Worm (Caenorhabditis elegans): ENCODE measurements around the gene ensh-1.

The ensh-1 gene

DNA sequence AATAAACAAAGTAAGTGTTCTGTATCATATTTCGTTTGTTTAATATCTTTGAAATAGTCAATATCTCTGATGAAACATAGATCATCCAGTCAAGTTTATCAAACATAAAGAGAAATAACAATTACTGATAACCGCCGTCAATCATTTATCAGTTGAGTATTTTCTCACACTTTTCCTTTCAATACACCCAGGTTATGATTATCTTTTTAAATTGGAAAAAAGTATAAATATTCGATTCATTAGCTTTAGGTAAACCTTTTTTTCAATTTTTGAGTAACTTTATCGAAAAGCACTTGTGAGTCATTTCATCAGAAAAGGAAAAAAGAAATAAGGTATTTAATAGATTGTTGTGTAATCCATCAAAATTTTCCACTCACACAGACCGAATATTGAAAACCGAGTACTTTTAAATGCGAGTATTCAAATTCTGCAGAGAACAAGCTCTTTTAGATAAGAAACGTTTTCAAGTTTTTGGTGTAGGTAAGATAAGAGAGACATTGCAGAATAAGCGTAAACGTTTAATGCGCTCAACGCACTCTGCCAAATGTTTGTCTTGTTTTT, 13.7 kb upstream of the ensh-1 start:
- TF ChIP-seq him-1 (tag; optimal IDR thresholded peaks at IDR 0.05): no peak
- TF ChIP-seq W03F9.2 (tag; optimal IDR thresholded peaks at IDR 0.05): no peak
- no peak for TF ChIP-seq dao-5 (tag; optimal IDR thresholded peaks at IDR 0.05)

DNA sequence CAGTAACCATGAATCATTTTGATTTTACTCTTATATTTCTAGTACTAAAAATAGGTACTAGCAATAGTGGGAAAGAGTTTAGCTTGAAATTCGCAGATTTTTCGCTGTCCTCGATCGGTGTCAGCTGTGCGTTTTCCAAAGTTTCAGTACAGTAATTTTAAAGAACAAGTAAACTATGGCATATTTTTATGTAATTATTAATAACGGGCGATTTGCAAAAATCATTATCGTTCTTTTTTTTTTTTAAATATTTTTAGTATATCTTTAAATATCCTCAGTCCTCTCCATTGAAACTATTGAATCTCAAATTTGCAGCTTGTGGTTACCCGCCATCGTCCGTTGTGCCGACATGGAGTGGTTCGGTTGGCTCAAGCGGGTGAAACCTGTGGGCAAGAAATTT, 12.4 kb upstream of the ensh-1 start, which contains the start of gene C13E3.1:
Gene C13E3.1 (plus strand): TSS at position 301 of the 400 bp plus-strand sequence.
- TF ChIP-seq him-1 (tag; optimal IDR thresholded peaks at IDR 0.05) (no peak), W03F9.2 (tag; optimal IDR thresholded peaks at IDR 0.05) (no peak), dao-5 (tag; optimal IDR thresholded peaks at IDR 0.05) (no peak)

DNA sequence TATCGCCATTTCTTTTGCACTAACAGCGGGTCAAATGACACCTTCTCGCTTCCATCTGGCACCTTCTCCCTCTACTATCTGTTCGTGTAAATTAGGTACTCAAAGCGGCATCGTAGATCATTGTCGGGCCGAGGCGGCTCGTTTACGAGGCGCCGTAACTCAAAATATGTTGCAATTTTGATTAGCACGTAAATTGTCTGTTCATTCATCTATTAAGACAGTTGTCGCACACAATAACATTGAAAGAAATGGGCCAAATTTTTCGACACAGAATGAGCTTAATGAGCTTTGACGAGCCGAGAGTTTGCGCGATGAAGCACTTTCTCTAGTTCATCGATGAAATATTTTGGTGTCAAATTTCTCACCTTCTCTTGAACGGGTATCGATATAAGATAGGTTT, 2.3 kb upstream of the ensh-1 start:
- TF ChIP-seq him-1 (tag; optimal IDR thresholded peaks at IDR 0.05) (no peak), dao-5 (tag; optimal IDR thresholded peaks at IDR 0.05) (no peak), W03F9.2 (tag; optimal IDR thresholded peaks at IDR 0.05) (no peak)

DNA sequence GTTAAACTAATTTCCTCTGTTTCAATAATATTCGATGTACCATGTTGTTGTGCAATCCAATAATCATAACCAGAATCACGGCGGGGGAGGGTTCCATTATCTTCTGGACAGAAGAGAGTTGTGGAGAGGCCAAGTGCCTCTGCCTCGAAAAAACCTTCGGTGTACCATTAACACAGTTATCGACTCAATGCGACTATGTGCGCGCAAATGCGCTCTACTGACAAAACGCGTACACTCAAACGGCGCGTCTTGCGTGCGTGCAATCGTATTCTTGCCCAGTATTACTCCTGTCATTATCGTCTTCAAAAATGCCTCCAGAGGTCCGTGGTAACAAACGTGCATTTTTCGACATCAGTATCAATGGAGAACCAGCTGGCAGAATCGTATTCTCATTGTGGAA, 5.9 kb downstream of the ensh-1 start, which contains the start of gene cyn-8:
Gene cyn-8 (plus strand): TSS at position 217 of the 400 bp plus-strand sequence.
- TF ChIP-seq dao-5 (tag; optimal IDR thresholded peaks at IDR 0.05) (no peak), W03F9.2 (tag; optimal IDR thresholded peaks at IDR 0.05) (no peak), him-1 (tag; optimal IDR thresholded peaks at IDR 0.05) (no peak)

DNA sequence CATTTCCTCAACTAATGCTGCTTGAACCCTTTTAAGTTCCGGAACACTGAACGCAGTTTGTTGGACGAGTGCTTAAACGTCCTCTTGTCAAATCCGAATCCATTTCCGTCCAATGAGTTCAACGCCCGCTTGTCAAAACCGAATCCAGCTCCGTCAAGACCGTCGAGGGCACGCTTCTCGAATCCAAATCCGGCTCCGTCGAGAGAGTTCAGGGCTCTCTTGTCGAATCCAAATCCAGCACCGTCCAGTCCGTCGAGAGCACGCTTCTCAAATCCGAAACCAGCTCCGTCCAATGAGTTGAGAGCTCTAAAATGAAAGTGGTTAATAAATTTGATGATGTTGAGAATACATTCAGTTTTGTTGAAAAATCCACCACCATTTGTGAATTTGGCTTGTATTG, 12.5 kb downstream of the ensh-1 start:
- TF ChIP-seq dao-5 (tag; optimal IDR thresholded peaks at IDR 0.05) (no peak), him-1 (tag; optimal IDR thresholded peaks at IDR 0.05) (no peak), W03F9.2 (tag; optimal IDR thresholded peaks at IDR 0.05) (no peak)

DNA sequence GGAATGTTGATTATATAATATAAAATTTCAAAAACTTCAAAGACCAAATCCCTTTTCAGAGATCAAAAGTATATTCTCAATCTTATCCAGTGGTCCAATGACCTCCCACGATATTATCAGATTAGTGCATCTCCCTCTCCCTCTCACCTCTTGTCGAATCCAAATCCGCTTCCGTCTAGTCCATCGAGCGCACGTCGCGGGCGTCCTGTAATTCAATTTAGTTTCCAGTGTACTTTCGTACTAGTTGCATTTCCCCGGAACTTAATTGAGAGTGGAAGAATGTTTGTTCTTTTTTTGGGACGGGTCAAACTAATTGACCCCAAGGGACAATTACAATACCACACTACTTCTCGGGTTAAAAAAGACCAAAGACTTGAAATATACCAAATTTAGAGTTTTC, 13.6 kb downstream of the ensh-1 start:
- TF ChIP-seq W03F9.2 (tag; optimal IDR thresholded peaks at IDR 0.05): no peak
- TF ChIP-seq him-1 (tag; optimal IDR thresholded peaks at IDR 0.05): no peak
- no peak for TF ChIP-seq dao-5 (tag; optimal IDR thresholded peaks at IDR 0.05)

DNA sequence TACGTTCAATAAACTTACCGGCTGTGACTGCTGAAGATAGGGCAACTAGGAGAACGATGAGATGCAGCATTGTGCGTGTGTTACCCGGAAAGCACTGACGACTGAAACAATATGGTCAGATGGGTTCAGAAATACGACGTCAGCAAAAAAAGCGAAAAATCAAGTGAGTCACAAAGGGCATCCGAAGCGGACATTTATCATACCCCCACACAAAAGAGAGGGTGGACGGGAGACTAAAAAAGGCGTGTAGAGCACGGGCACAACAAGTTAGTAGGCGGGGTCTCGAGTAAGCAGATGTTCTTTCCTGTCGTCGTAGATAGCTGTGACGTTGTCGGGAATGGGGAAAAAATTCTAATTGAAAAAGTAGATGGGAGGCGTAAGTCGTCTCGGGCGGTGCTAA, 14.1 kb downstream of the ensh-1 start, which contains the start of gene nlp-14:
Gene nlp-14 (minus strand): TSS at position 101 of the 400 bp plus-strand sequence.
- no peak for TF ChIP-seq him-1 (tag; optimal IDR thresholded peaks at IDR 0.05)
- no peak for TF ChIP-seq dao-5 (tag; optimal IDR thresholded peaks at IDR 0.05)
- TF ChIP-seq W03F9.2 (tag; optimal IDR thresholded peaks at IDR 0.05): no peak

DNA sequence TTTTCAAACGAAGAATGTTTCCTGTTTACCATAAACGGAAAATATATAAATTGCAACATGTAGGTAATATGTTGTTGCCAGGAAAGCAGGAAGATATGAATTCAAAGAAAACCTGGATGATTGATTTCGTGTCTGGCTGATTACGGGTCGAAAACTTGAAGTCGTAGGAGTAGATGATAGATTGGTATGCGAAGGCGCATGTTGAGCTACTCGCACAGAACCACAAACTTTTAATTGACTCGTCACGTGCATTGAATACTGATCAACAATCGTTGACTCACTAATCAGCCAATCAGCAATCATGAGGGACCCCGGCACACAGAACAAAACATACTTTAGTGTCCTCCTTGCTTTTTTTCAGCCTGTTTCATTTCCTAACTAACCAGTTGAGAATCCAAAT, 16.0 kb downstream of the ensh-1 start:
- TF ChIP-seq him-1 (tag; optimal IDR thresholded peaks at IDR 0.05) (no peak), dao-5 (tag; optimal IDR thresholded peaks at IDR 0.05) (no peak), W03F9.2 (tag; optimal IDR thresholded peaks at IDR 0.05) (no peak)

DNA sequence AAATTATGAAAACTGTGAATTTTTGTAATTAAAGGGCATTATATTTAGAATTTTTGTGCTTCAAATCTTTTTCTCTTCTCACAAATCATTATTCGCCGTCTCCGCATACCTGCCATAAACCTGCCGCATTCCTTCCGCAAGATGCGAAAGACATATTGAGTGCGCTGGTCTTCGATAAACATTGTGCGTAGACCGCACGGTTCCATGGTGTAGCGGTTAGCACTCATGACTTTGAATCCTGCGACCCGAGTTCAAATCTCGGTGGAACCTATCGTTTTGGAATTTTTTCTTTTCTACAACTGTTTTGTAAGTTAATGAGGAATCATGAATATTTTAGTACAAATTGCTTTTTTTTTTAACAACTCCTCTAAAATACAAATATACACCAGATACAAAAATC, 20.3 kb downstream of the ensh-1 start:
- TF ChIP-seq dao-5 (tag; optimal IDR thresholded peaks at IDR 0.05) (no peak), W03F9.2 (tag; optimal IDR thresholded peaks at IDR 0.05) (no peak), him-1 (tag; optimal IDR thresholded peaks at IDR 0.05) (no peak)

DNA sequence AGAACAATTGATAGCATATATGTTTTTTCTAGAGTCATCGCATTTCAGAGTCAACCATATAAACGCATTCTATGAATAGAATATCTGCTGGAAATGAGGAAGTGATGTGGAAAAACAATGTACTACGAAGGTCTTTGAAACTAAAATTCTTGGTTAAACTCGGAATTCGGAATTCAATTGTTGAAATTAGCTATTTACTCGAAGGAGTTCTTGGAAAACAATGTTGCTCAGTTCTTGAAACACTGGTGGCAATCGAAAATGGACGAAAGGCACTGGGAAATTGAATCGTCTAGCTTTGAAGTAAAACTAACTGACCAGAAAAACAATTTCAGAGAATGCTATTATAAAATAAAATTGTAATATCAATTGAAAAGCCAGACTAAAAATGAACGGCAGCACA, 21.2 kb downstream of the ensh-1 start:
- TF ChIP-seq dao-5 (tag; optimal IDR thresholded peaks at IDR 0.05) (no peak), him-1 (tag; optimal IDR thresholded peaks at IDR 0.05) (no peak), W03F9.2 (tag; optimal IDR thresholded peaks at IDR 0.05) (no peak)

DNA sequence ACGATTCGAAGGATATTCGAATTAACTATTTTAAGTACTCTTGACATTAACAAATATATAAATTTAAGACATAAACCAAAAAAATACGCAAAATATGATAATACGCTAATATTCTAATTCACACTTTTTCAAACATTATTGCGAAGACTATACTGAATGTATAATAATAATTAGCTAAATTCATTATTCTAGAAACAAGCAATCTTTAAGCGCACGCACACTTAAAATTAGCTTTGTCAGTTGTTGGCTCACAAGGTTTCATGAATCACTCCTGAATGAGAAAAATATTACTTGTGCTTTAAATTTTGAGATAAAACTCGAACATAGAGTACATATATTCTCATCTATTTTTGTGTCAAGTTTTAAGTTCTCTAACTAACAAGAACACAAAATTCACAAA, 21.7 kb downstream of the ensh-1 start:
- no peak for TF ChIP-seq him-1 (tag; optimal IDR thresholded peaks at IDR 0.05)

DNA sequence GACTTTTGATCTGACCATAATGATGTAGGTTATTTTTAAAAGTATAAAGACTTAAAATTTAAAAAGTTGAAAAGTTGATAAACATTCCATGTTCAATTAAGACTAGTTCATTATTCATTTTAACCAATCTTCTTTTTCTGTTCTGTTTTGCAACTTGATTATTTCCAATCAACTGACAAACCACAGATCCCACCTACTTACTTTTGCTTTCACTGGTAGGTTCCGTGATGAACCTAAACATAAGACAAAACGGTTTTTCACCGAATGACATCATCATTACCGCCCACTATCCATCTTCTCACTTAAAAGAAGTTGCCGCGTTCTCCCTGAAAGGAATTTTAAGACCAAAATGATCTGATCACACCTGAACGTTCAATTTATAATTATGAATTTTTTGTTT, 24.5 kb downstream of the ensh-1 start:
- TF ChIP-seq W03F9.2 (tag; optimal IDR thresholded peaks at IDR 0.05): no peak
- no peak for TF ChIP-seq dao-5 (tag; optimal IDR thresholded peaks at IDR 0.05)
- TF ChIP-seq him-1 (tag; optimal IDR thresholded peaks at IDR 0.05): no peak

DNA sequence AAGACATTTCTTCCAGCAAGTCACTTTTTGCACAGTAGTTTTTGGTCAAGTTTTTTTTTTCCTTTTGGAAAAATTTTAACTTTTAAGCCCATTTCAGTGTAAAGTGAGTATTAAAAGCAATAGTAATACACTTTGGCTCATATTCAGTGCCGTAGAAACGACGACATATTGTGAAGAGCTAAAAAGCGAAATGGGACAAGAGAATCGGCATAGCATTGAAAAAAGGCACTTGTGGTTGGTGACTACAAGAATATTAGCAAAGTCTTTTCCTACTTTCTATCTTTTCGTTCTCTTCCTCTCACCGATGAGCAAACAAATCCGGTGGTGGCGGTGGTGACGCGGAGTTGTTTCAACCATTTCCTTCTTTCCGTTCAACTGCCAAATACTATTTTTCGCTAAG, 25.7 kb downstream of the ensh-1 start, which contains the start of gene acs-22:
Gene acs-22 (plus strand): TSS at position 301 of the 400 bp plus-strand sequence.
- no peak for TF ChIP-seq him-1 (tag; optimal IDR thresholded peaks at IDR 0.05)
- TF ChIP-seq W03F9.2 (tag; optimal IDR thresholded peaks at IDR 0.05): no peak
- TF ChIP-seq dao-5 (tag; optimal IDR thresholded peaks at IDR 0.05): no peak

DNA sequence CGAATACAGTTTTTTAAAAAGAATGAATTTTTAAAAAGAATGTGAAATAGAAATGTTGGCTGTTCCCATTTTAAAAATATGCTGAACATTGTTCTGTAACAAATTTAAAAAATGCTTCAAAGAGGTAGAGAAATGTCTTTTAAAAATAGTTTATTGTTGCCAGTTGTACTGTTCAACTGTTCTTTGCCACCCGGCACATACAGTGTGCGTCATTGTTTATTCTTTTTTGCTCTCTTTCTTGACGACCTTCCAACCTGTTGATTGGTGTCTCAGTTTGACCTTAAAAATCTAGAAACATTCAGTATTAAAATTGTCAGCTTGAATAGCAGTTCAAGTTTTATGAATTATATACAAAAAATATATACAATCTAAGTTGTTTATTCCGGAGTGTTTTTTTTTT, 26.5 kb downstream of the ensh-1 start:
- TF ChIP-seq him-1 (tag; optimal IDR thresholded peaks at IDR 0.05): no peak
- no peak for TF ChIP-seq W03F9.2 (tag; optimal IDR thresholded peaks at IDR 0.05)

DNA sequence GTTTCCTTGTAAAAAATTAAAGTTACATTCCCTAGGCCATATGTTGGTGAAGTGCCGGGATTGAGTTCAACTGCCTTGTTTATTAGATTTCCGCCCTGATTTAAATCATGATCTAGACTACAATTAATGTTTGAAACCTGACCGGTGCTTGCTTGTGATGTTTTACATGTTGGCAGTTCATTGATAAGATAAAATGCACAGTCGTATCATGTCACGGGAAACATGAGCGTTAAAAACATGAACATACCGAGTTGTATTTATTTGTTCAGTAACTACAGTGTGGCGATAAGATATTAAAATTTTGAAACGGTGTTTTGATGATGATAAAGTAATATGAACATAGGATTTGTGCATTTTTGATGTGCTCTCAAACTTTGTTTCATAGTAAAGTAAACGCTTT, 27.2 kb downstream of the ensh-1 start:
- TF ChIP-seq dao-5 (tag; optimal IDR thresholded peaks at IDR 0.05) (no peak), him-1 (tag; optimal IDR thresholded peaks at IDR 0.05) (no peak)

All from whole organism, L4/young adult.